Fruit fly (Drosophila melanogaster) whole organism, embryonic: Measurements from ENCODE around the gene CG44044.
A peak's percentile ranks its signal among the peaks of the same experiment; 100 is the strongest.

ENCODE experiments used
- Awh ChIP-seq: fragments of 200-800 bp; sonication (Bioruptor generic); IDR thresholded peaks from 2 replicates; pipeline ENCODE4, ENCODE4 v1.3.6; 2022; ENCODE audit warnings: missing biosample characterization, missing genetic modification characterization
- B-H1 ChIP-seq: fragments of 200-800 bp; sonication (Bioruptor generic); IDR thresholded peaks from 3 replicates; pipeline ENCODE4 v1.3.6; 2022; ENCODE audit warnings: missing biosample characterization, missing genetic modification characterization
- B-H2 ChIP-seq: fragments of 200-800 bp; sonication (Bioruptor generic); optimal IDR thresholded peaks from 2 replicates; lab custom pipeline; 2018; ENCODE audit warnings: missing biosample characterization, mild to moderate bottlenecking, missing genetic modification characterization
- CG14667 ChIP-seq: fragments of 200-800 bp; sonication (Bioruptor generic); IDR thresholded peaks from 2 replicates; pipeline ENCODE4 v1.3.6; 2022; ENCODE audit warnings: missing biosample characterization, missing genetic modification characterization
- CG1647 ChIP-seq: fragments of 200-800 bp; sonication (Bioruptor generic); optimal IDR thresholded peaks from 3 replicates; lab custom pipeline; 2016; ENCODE audit warnings: missing biosample characterization, missing genetic modification characterization
- CG17385 ChIP-seq: fragments of 200-800 bp; sonication (Bioruptor generic); optimal IDR thresholded peaks from 3 replicates; lab custom pipeline; 2018; ENCODE audit warnings: missing biosample characterization, mild to moderate bottlenecking, missing genetic modification characterization
- CG17568 ChIP-seq: fragments of 200-800 bp; sonication (Bioruptor generic); optimal IDR thresholded peaks from 2 replicates; lab custom pipeline; 2018; ENCODE audit warnings: missing biosample characterization, mild to moderate bottlenecking, missing genetic modification characterization, moderate library complexity
- CG1832 ChIP-seq: fragments of 200-800 bp; sonication (Bioruptor generic); optimal IDR thresholded peaks from 2 replicates; lab custom pipeline; 2017; ENCODE audit warnings: missing biosample characterization, mild to moderate bottlenecking, missing genetic modification characterization, inconsistent platforms
- CG18619 ChIP-seq: fragments of 200-800 bp; sonication (Bioruptor generic); optimal IDR thresholded peaks from 3 replicates; lab custom pipeline; 2017; ENCODE audit warnings: missing biosample characterization, mild to moderate bottlenecking, missing genetic modification characterization
- CG2199 ChIP-seq: fragments of 200-800 bp; sonication (Bioruptor generic); IDR thresholded peaks from 3 replicates; pipeline ENCODE4 v1.3.6; 2022; ENCODE audit warnings: missing biosample characterization, missing genetic modification characterization
- CG2202 ChIP-seq: fragments of 200-800 bp; sonication (Bioruptor generic); optimal IDR thresholded peaks from 2 replicates; lab custom pipeline; 2018; ENCODE audit warnings: missing biosample characterization, mild to moderate bottlenecking, missing genetic modification characterization
- CG3163 ChIP-seq: fragments of 200-800 bp; sonication (Bioruptor generic); optimal IDR thresholded peaks from 3 replicates; lab custom pipeline; 2016; ENCODE audit warnings: missing biosample characterization, missing genetic modification characterization
- CG32767 ChIP-seq: fragments of 200-800 bp; sonication (Bioruptor generic); IDR thresholded peaks from 2 replicates; pipeline ENCODE4 v1.3.6; 2022; ENCODE audit warnings: missing biosample characterization, missing genetic modification characterization
- CG3281 ChIP-seq: fragments of 200-800 bp; sonication (Bioruptor generic); optimal IDR thresholded peaks from 3 replicates; lab custom pipeline; 2017; ENCODE audit warnings: missing biosample characterization, mild to moderate bottlenecking, missing genetic modification characterization
- CG33213 ChIP-seq: fragments of 200-800 bp; sonication (Bioruptor generic); optimal IDR thresholded peaks from 3 replicates; lab custom pipeline; 2016; ENCODE audit warnings: missing biosample characterization, missing genetic modification characterization
- CG7556 ChIP-seq: fragments of 200-800 bp; sonication (Bioruptor generic); optimal IDR thresholded peaks from 2 replicates; lab custom pipeline; 2017; ENCODE audit warnings: missing biosample characterization, mild to moderate bottlenecking, missing genetic modification characterization
- CTCF ChIP-seq: fragments of 200-800 bp; sonication (Bioruptor generic); optimal IDR thresholded peaks from 2 replicates; lab custom pipeline; 2017; ENCODE audit warnings: missing biosample characterization, mild to moderate bottlenecking, missing genetic modification characterization, moderate library complexity
- CkIIα-i1 ChIP-seq: fragments of 200-800 bp; sonication (Bioruptor generic); IDR thresholded peaks from 2 replicates; pipeline ENCODE4 v1.3.6; 2022; ENCODE audit warnings: missing biosample characterization, missing genetic modification characterization
- ERR ChIP-seq: fragments of 200-800 bp; sonication (Bioruptor generic); optimal IDR thresholded peaks from 2 replicates; lab custom pipeline; 2016; ENCODE audit warnings: missing biosample characterization, missing genetic modification characterization
- Elba2 ChIP-seq: fragments of 200-800 bp; sonication (Bioruptor generic); optimal IDR thresholded peaks from 3 replicates; lab custom pipeline; 2016; ENCODE audit warnings: missing biosample characterization, missing genetic modification characterization
- HLHmδ ChIP-seq: fragments of 200-800 bp; sonication (Bioruptor generic); optimal IDR thresholded peaks from 2 replicates; lab custom pipeline; 2018; ENCODE audit warnings: missing biosample characterization, mild to moderate bottlenecking, missing genetic modification characterization, moderate library complexity
- HmgD ChIP-seq: fragments of 200-800 bp; sonication (Bioruptor generic); optimal IDR thresholded peaks from 3 replicates; lab custom pipeline; 2016; ENCODE audit warnings: missing biosample characterization, missing genetic modification characterization
- HmgZ ChIP-seq: fragments of 200-800 bp; sonication (Bioruptor generic); optimal IDR thresholded peaks from 2 replicates; lab custom pipeline; 2018; ENCODE audit warnings: missing biosample characterization, mild to moderate bottlenecking, missing genetic modification characterization
- Lim3 ChIP-seq: fragments of 200-800 bp; sonication (Bioruptor generic); IDR thresholded peaks from 2 replicates; pipeline ENCODE4 v1.3.6; 2022; ENCODE audit warnings: missing biosample characterization, missing genetic modification characterization
- Med ChIP-seq: fragments of 200-800 bp; sonication (Bioruptor generic); peaks from one replicate; lab custom pipeline; 2016; ENCODE audit warnings: missing biosample characterization, missing genetic modification characterization, mild to moderate bottlenecking, inconsistent platforms, moderate library complexity
- Neu2 ChIP-seq: fragments of 200-800 bp; sonication (Bioruptor generic); optimal IDR thresholded peaks from 3 replicates; lab custom pipeline; 2016; ENCODE audit warnings: missing biosample characterization, missing genetic modification characterization, borderline replicate concordance
- Ravus ChIP-seq: fragments of 200-800 bp; sonication (Bioruptor generic); IDR thresholded peaks from 2 replicates; pipeline ENCODE4 v1.3.6; 2022; ENCODE audit warnings: missing biosample characterization, missing genetic modification characterization
- Sox102F ChIP-seq: fragments of 200-800 bp; sonication (Bioruptor generic); optimal IDR thresholded peaks from 2 replicates; lab custom pipeline; 2018; ENCODE audit warnings: missing biosample characterization, mild to moderate bottlenecking, missing genetic modification characterization, moderate library complexity
- Trl ChIP-seq, 3 experiments: fragments of >200 bp in 2 of 3; fragments of 200-800 bp in 1 of 3; sonication (Bioruptor generic) in 1 of 3; optimal IDR thresholded peaks; 2 replicates in 1 of 3; 3 replicates in 2 of 3; lab custom pipeline; 2016 to 2017; ENCODE audit warnings: missing biosample characterization in 1 of 3, missing genetic modification characterization in 1 of 3
- ash1 ChIP-seq: fragments of 200-800 bp; sonication (Bioruptor generic); optimal IDR thresholded peaks from 2 replicates; lab custom pipeline; 2018; ENCODE audit warnings: missing biosample characterization, mild to moderate bottlenecking, missing genetic modification characterization
- chif ChIP-seq, 2 experiments: fragments of 200-800 bp; sonication (Bioruptor generic); optimal IDR thresholded peaks; 3 replicates each; lab custom pipeline; 2016; ENCODE audit warnings: missing biosample characterization in 2 of 2, missing genetic modification characterization in 2 of 2
- chinmo ChIP-seq: fragments of 200-800 bp; sonication (Bioruptor generic); IDR thresholded peaks from 4 replicates; pipeline ENCODE4 v1.3.6; 2022; ENCODE audit warnings: missing biosample characterization, missing genetic modification characterization; ENCODE audit not compliant: partially characterized antibody
- disco-r ChIP-seq: fragments of 200-800 bp; sonication (Bioruptor generic); optimal IDR thresholded peaks from 2 replicates; lab custom pipeline; 2016; ENCODE audit warnings: missing biosample characterization, missing genetic modification characterization
- ftz-f1 ChIP-seq: fragments of 200-800 bp; sonication (Bioruptor generic); optimal IDR thresholded peaks from 2 replicates; lab custom pipeline; 2016; ENCODE audit warnings: missing biosample characterization, missing genetic modification characterization
- grn ChIP-seq: fragments of 200-800 bp; sonication (Bioruptor generic); optimal IDR thresholded peaks from 3 replicates; lab custom pipeline; 2017; ENCODE audit warnings: missing biosample characterization, missing genetic modification characterization
- ind ChIP-seq: fragments of 200-800 bp; sonication (Bioruptor generic); optimal IDR thresholded peaks from 3 replicates; lab custom pipeline; 2016; ENCODE audit warnings: missing biosample characterization, missing genetic modification characterization
- jing ChIP-seq: fragments of 200-800 bp; sonication (Bioruptor generic); optimal IDR thresholded peaks from 2 replicates; lab custom pipeline; 2018; ENCODE audit warnings: missing biosample characterization, mild to moderate bottlenecking, missing genetic modification characterization
- mam ChIP-seq: fragments of 200-800 bp; sonication (Bioruptor generic); optimal IDR thresholded peaks from 3 replicates; lab custom pipeline; 2016; ENCODE audit warnings: missing biosample characterization, missing genetic modification characterization
- nom ChIP-seq: fragments of 200-800 bp; sonication (Bioruptor generic); optimal IDR thresholded peaks from 2 replicates; lab custom pipeline; 2017; ENCODE audit warnings: missing biosample characterization, missing genetic modification characterization, mild to moderate bottlenecking, moderate library complexity, missing genetic modification reagents
- pb ChIP-seq: fragments of 200-800 bp; sonication (Bioruptor generic); optimal IDR thresholded peaks from 3 replicates; lab custom pipeline; 2016; ENCODE audit warnings: missing biosample characterization, missing genetic modification characterization
- peb ChIP-seq: fragments of 200-800 bp; sonication (Bioruptor generic); IDR thresholded peaks from 2 replicates; pipeline ENCODE4 v1.3.6; 2022; ENCODE audit warnings: missing biosample characterization, missing genetic modification characterization
- pfk ChIP-seq: fragments of 200-800 bp; sonication (Bioruptor generic); optimal IDR thresholded peaks from 2 replicates; lab custom pipeline; 2018; ENCODE audit warnings: missing biosample characterization, mild to moderate bottlenecking, missing genetic modification characterization, moderate library complexity
- phol ChIP-seq: fragments of 200-800 bp; sonication (Bioruptor generic); optimal IDR thresholded peaks from 3 replicates; lab custom pipeline; 2018; ENCODE audit warnings: missing biosample characterization, mild to moderate bottlenecking, missing genetic modification characterization, moderate library complexity
- rib ChIP-seq: fragments of 200-800 bp; sonication (Bioruptor generic); IDR thresholded peaks from 2 replicates; pipeline ENCODE4 v1.3.6; 2022; ENCODE audit warnings: missing biosample characterization, missing genetic modification characterization
- seq ChIP-seq: fragments of 200-800 bp; sonication (Bioruptor generic); IDR thresholded peaks from 2 replicates; pipeline ENCODE4 v1.3.6; 2022; ENCODE audit warnings: missing biosample characterization, missing genetic modification characterization
- slbo ChIP-seq: fragments of 200-800 bp; sonication (Bioruptor generic); IDR thresholded peaks from 2 replicates; pipeline ENCODE4 v1.3.6; 2022; ENCODE audit warnings: missing biosample characterization, missing genetic modification characterization
- sr ChIP-seq: fragments of 200-800 bp; sonication (Bioruptor generic); IDR thresholded peaks from 3 replicates; pipeline ENCODE4 v1.3.6; 2022; ENCODE audit warnings: missing biosample characterization, missing genetic modification characterization
- ssp ChIP-seq: fragments of 200-800 bp; sonication (Bioruptor generic); IDR thresholded peaks from 2 replicates; pipeline ENCODE4 v1.3.6; 2022; ENCODE audit warnings: missing biosample characterization, missing genetic modification characterization
- stwl ChIP-seq: fragments of 200-800 bp; sonication (Bioruptor generic); optimal IDR thresholded peaks from 3 replicates; lab custom pipeline; 2018; ENCODE audit warnings: missing biosample characterization, mild to moderate bottlenecking, missing genetic modification characterization, moderate library complexity
- vvl ChIP-seq: fragments of 200-800 bp; sonication (Bioruptor generic); IDR thresholded peaks from 2 replicates; pipeline ENCODE4 v1.3.6; 2022; ENCODE audit warnings: missing biosample characterization, missing genetic modification characterization
- wdn ChIP-seq: fragments of 200-800 bp; sonication (Bioruptor generic); IDR thresholded peaks from 2 replicates; pipeline ENCODE4 v1.3.6; 2022; ENCODE audit warnings: missing biosample characterization, missing genetic modification characterization
- zfh2 ChIP-seq: fragments of 200-800 bp; sonication (Bioruptor generic); optimal IDR thresholded peaks from 2 replicates; lab custom pipeline; 2016; ENCODE audit warnings: missing biosample characterization, missing genetic modification characterization

The CG44044 gene

dm6 chr3R:16274534-16274933 lies 47.1 kb upstream of the CG44044 start (continued):
- no peak for TF ChIP-seq CG18619 (GFP tag; lab: Kevin White, UChicago)
- TF ChIP-seq Trl (optimal IDR thresholded peaks at IDR 0.05; lab: Kevin White, UChicago): peak; percentile 70 to 71
- no peak for TF ChIP-seq Trl (GFP tag; optimal IDR thresholded peaks at IDR 0.05; lab: Kevin White, UChicago)
- TF ChIP-seq rib (GFP tag; lab: Robert Waterston, UW): 0 out of 2 replicates have a peak, but pooled peaks have one; percentile 13
- peak; percentile 58 for TF ChIP-seq Elba2
- no peak for TF ChIP-seq phol (tag; lab: Kevin White, UChicago)
- no peak for TF ChIP-seq CkIIα-i1 (GFP tag; lab: Robert Waterston, UW)
- TF ChIP-seq vvl (GFP tag; lab: Robert Waterston, UW): peak; percentile 36; the same call in 1 of the 2 replicates
- 0 out of 3 replicates have a peak, but pooled peaks have one; percentile 32 for TF ChIP-seq sr (GFP tag; lab: Robert Waterston, UW)
- TF ChIP-seq CG1832: peak; percentile 70
- peak; percentile 32 for TF ChIP-seq nom (GFP tag; lab: Kevin White, UChicago)
- TF ChIP-seq CG3163 (GFP tag; lab: Kevin White, UChicago): peak; percentile 18
- TF ChIP-seq chinmo (GFP tag; lab: Robert Waterston, UW): 0 out of 4 replicates have a peak, but pooled peaks have one; percentile 29

- peak; percentile 3 for TF ChIP-seq ash1 (GFP tag; lab: Kevin White, UChicago)
- TF ChIP-seq disco-r (GFP tag; lab: Kevin White, UChicago): no peak
- TF ChIP-seq Neu2 (GFP tag; lab: Kevin White, UChicago): no peak
- TF ChIP-seq wdn (GFP tag; lab: Robert Waterston, UW): no peak
- TF ChIP-seq Sox102F: no peak
- TF ChIP-seq mam (GFP tag; lab: Kevin White, UChicago): no peak
- TF ChIP-seq CG3281 (GFP tag; lab: Kevin White, UChicago): no peak
- no peak for TF ChIP-seq slbo
- TF ChIP-seq ftz-f1: no peak
- no peak for TF ChIP-seq CG17385 (GFP tag; lab: Kevin White, UChicago)
- TF ChIP-seq CG33213: no peak
- no peak for TF ChIP-seq Med (GFP tag; lab: Kevin White, UChicago)
- TF ChIP-seq ssp (GFP tag; lab: Robert Waterston, UW): no peak
- no peak for TF ChIP-seq CG1647 (GFP tag; lab: Kevin White, UChicago)
- no peak for TF ChIP-seq CG2202
- TF ChIP-seq pfk: no peak
- TF ChIP-seq HmgZ (tag; lab: Kevin White, UChicago): peak; percentile 3
- no peak for TF ChIP-seq HmgD (GFP tag; lab: Kevin White, UChicago)
- no peak for TF ChIP-seq Ravus
- no peak for TF ChIP-seq CTCF
- TF ChIP-seq CG7556 (GFP tag; lab: Kevin White, UChicago): no peak
- no peak for TF ChIP-seq zfh2 (GFP tag; lab: Kevin White, UChicago)
- no peak for TF ChIP-seq Awh (GFP tag; lab: Robert Waterston, UW)
- no peak for TF ChIP-seq ERR (GFP tag; lab: Kevin White, UChicago)
- no peak for TF ChIP-seq chif (GFP tag; optimal IDR thresholded peaks at IDR 0.05; lab: Kevin White, UChicago)
- TF ChIP-seq grn (GFP tag; lab: Kevin White, UChicago): peak; percentile 25
- no peak for TF ChIP-seq CG32767 (GFP tag; lab: Robert Waterston, UW)
- TF ChIP-seq CG2199 (GFP tag; lab: Robert Waterston, UW): no peak
- TF ChIP-seq CG17568: no peak
- no peak for TF ChIP-seq stwl (tag; lab: Kevin White, UChicago)
- no peak for TF ChIP-seq pb (GFP tag; lab: Kevin White, UChicago)
- no peak for TF ChIP-seq B-H2
- no peak for TF ChIP-seq CG14667 (GFP tag; lab: Robert Waterston, UW)
- TF ChIP-seq Lim3 (GFP tag; lab: Robert Waterston, UW): no peak
- no peak for TF ChIP-seq HLHmδ (GFP tag; lab: Kevin White, UChicago)
- TF ChIP-seq B-H1 (GFP tag; lab: Robert Waterston, UW): no peak
- TF ChIP-seq jing: no peak
- no peak for TF ChIP-seq ind
- no peak for TF ChIP-seq seq
- TF ChIP-seq peb (GFP tag; lab: Robert Waterston, UW): no peak
Observed at dm6 chr3R:16275329-16275728, 46.3 kb upstream of the CG44044 start.
